Fruit fly (Drosophila melanogaster) whole organism, embryonic: Measurements from ENCODE around the gene Snx6.

ENCODE experiments used
- Abd-B ChIP-seq: fragments of 200-800 bp; sonication (Bioruptor generic); optimal IDR thresholded peaks from 2 replicates; lab custom pipeline; 2018; ENCODE audit warnings: missing biosample characterization, mild to moderate bottlenecking, missing genetic modification characterization, moderate library complexity
- CG10267 ChIP-seq: fragments of 200-800 bp; sonication (Bioruptor generic); optimal IDR thresholded peaks from 2 replicates; lab custom pipeline; 2018; ENCODE audit warnings: missing biosample characterization, mild to moderate bottlenecking, missing genetic modification characterization, moderate library complexity
- CG11398 ChIP-seq: fragments of 200-800 bp; sonication (Bioruptor generic); optimal IDR thresholded peaks from 2 replicates; lab custom pipeline; 2016; ENCODE audit warnings: missing biosample characterization, missing genetic modification characterization
- CG11504 ChIP-seq: fragments of 200-800 bp; sonication (Bioruptor generic); optimal IDR thresholded peaks from 3 replicates; lab custom pipeline; 2019; ENCODE audit warnings: missing biosample characterization, mild to moderate bottlenecking, missing genetic modification characterization, moderate library complexity
- CG12155 ChIP-seq: fragments of 200-800 bp; sonication (Bioruptor generic); optimal IDR thresholded peaks from 3 replicates; lab custom pipeline; 2016; ENCODE audit warnings: missing biosample characterization, missing genetic modification characterization
- CG12769 ChIP-seq: fragments of 200-800 bp; sonication (Bioruptor generic); optimal IDR thresholded peaks from 2 replicates; lab custom pipeline; 2019; ENCODE audit warnings: missing biosample characterization, mild to moderate bottlenecking, missing genetic modification characterization, moderate library complexity
- CG12942 ChIP-seq: fragments of 200-800 bp; sonication (Bioruptor generic); optimal IDR thresholded peaks from 3 replicates; lab custom pipeline; 2016; ENCODE audit warnings: missing biosample characterization, missing genetic modification characterization
- CG14014 ChIP-seq: fragments of 200-800 bp; sonication (Bioruptor generic); IDR thresholded peaks from 2 replicates; pipeline ENCODE4 v1.3.6; 2022; ENCODE audit warnings: missing biosample characterization, missing genetic modification characterization
- CG15269 ChIP-seq: fragments of 200-800 bp; sonication (Bioruptor generic); optimal IDR thresholded peaks from 2 replicates; lab custom pipeline; 2018; ENCODE audit warnings: missing biosample characterization, mild to moderate bottlenecking, missing genetic modification characterization, moderate library complexity
- CG15601 ChIP-seq: fragments of 200-800 bp; sonication (Bioruptor generic); optimal IDR thresholded peaks from 3 replicates; lab custom pipeline; 2019; ENCODE audit warnings: missing biosample characterization, mild to moderate bottlenecking, missing genetic modification characterization, moderate library complexity
- CG16779 ChIP-seq: fragments of 200-800 bp; sonication (Bioruptor generic); IDR thresholded peaks from 2 replicates; pipeline ENCODE4 v1.3.6; 2022; ENCODE audit warnings: missing biosample characterization, missing genetic modification characterization
- CG17829 ChIP-seq: fragments of 200-800 bp; optimal IDR thresholded peaks from 2 replicates; lab custom pipeline; 2019; ENCODE audit warnings: missing biosample characterization, mild to moderate bottlenecking, missing genetic modification characterization, moderate library complexity
- CG2199 ChIP-seq: fragments of 200-800 bp; sonication (Bioruptor generic); IDR thresholded peaks from 3 replicates; pipeline ENCODE4 v1.3.6; 2022; ENCODE audit warnings: missing biosample characterization, missing genetic modification characterization
- CG2678 ChIP-seq: fragments of 200-800 bp; sonication (Bioruptor generic); optimal IDR thresholded peaks from 3 replicates; lab custom pipeline; 2019; ENCODE audit warnings: missing biosample characterization, mild to moderate bottlenecking, missing genetic modification characterization, moderate library complexity
- CG3163 ChIP-seq: fragments of 200-800 bp; sonication (Bioruptor generic); optimal IDR thresholded peaks from 3 replicates; lab custom pipeline; 2016; ENCODE audit warnings: missing biosample characterization, missing genetic modification characterization
- CG3407 ChIP-seq: fragments of 200-800 bp; sonication (Bioruptor generic); optimal IDR thresholded peaks from 2 replicates; lab custom pipeline; 2018; ENCODE audit warnings: missing biosample characterization, mild to moderate bottlenecking, missing genetic modification characterization
- CG6813 ChIP-seq: fragments of 200-800 bp; sonication (Bioruptor generic); optimal IDR thresholded peaks from 2 replicates; lab custom pipeline; 2017; ENCODE audit warnings: missing biosample characterization, missing genetic modification characterization, mild to moderate bottlenecking, moderate library complexity, missing genetic modification reagents
- CG7556 ChIP-seq: fragments of 200-800 bp; sonication (Bioruptor generic); optimal IDR thresholded peaks from 2 replicates; lab custom pipeline; 2017; ENCODE audit warnings: missing biosample characterization, mild to moderate bottlenecking, missing genetic modification characterization
- CG7786 ChIP-seq: fragments of 200-800 bp; sonication (Bioruptor generic); optimal IDR thresholded peaks from 2 replicates; lab custom pipeline; 2016; ENCODE audit warnings: missing biosample characterization, missing genetic modification characterization
- CG7928 ChIP-seq: fragments of 200-800 bp; sonication (Bioruptor generic); optimal IDR thresholded peaks from 2 replicates; lab custom pipeline; 2017; ENCODE audit warnings: missing biosample characterization, mild to moderate bottlenecking, missing genetic modification characterization
- Dbx ChIP-seq: fragments of 200-800 bp; sonication (Bioruptor generic); IDR thresholded peaks from 3 replicates; pipeline ENCODE4 v1.3.6; 2022; ENCODE audit warnings: missing biosample characterization, missing genetic modification characterization
- Doc2 ChIP-seq: fragments of 200-800 bp; sonication (Bioruptor generic); IDR thresholded peaks from 2 replicates; pipeline ENCODE4 v1.3.6; 2022; ENCODE audit warnings: missing biosample characterization, missing genetic modification characterization
- E2f1 ChIP-seq: fragments of 200-800 bp; sonication (Bioruptor generic); IDR thresholded peaks from 2 replicates; pipeline ENCODE4 v1.3.6; 2022; ENCODE audit warnings: missing biosample characterization, missing genetic modification characterization
- Eip74EF ChIP-seq, 2 experiments: fragments of 200-800 bp in 1 of 2; fragments of >200 bp in 1 of 2; sonication (Bioruptor generic) in 1 of 2; optimal IDR thresholded peaks; 2 replicates each; lab custom pipeline; 2017 to 2019; ENCODE audit warnings: missing biosample characterization in 2 of 2, missing genetic modification characterization in 2 of 2, mild to moderate bottlenecking in 1 of 2, moderate library complexity in 1 of 2
- Ets65A ChIP-seq: fragments of 200-800 bp; sonication (Bioruptor generic); peaks from one replicate; lab custom pipeline; 2016; ENCODE audit warnings: missing biosample characterization, missing genetic modification characterization
- Lhr ChIP-seq: fragments of 200-800 bp; sonication (Bioruptor generic); optimal IDR thresholded peaks from 3 replicates; lab custom pipeline; 2017; ENCODE audit warnings: mild to moderate bottlenecking, missing biosample characterization, missing genetic modification reagents, missing genetic modification characterization
- MBD-R2 ChIP-seq: fragments of 200-800 bp; sonication (Bioruptor generic); IDR thresholded peaks from 2 replicates; pipeline ENCODE4 v1.3.6; 2022; ENCODE audit warnings: missing biosample characterization, missing genetic modification characterization
- Nf-YC ChIP-seq: fragments of 200-800 bp; optimal IDR thresholded peaks from 3 replicates; lab custom pipeline; 2019; ENCODE audit warnings: missing biosample characterization, mild to moderate bottlenecking, missing genetic modification characterization, moderate library complexity
- Ravus ChIP-seq: fragments of 200-800 bp; sonication (Bioruptor generic); IDR thresholded peaks from 2 replicates; pipeline ENCODE4 v1.3.6; 2022; ENCODE audit warnings: missing biosample characterization, missing genetic modification characterization
- Side ChIP-seq: fragments of 200-800 bp; sonication (Bioruptor generic); optimal IDR thresholded peaks from 2 replicates; lab custom pipeline; 2016; ENCODE audit warnings: missing biosample characterization, missing genetic modification characterization
- Spps ChIP-seq: fragments of 200-800 bp; sonication (Bioruptor generic); optimal IDR thresholded peaks from 2 replicates; lab custom pipeline; 2018; ENCODE audit warnings: missing biosample characterization, mild to moderate bottlenecking, missing genetic modification characterization
- TFAM ChIP-seq: fragments of 200-800 bp; sonication (Bioruptor generic); optimal IDR thresholded peaks from 2 replicates; lab custom pipeline; 2017; ENCODE audit warnings: missing biosample characterization, missing genetic modification characterization, inconsistent platforms
- Tbp ChIP-seq: fragments of >200 bp; optimal IDR thresholded peaks from 2 replicates; lab custom pipeline; 2018; ENCODE audit warnings: missing biosample characterization, missing genetic modification characterization
- ac ChIP-seq: fragments of 200-800 bp; sonication (Bioruptor generic); optimal IDR thresholded peaks from 3 replicates; lab custom pipeline; 2017; ENCODE audit warnings: missing biosample characterization, mild to moderate bottlenecking, missing genetic modification characterization
- dimm ChIP-seq: fragments of 200-800 bp; sonication (Bioruptor generic); IDR thresholded peaks from 2 replicates; pipeline ENCODE4 v1.3.6; 2022; ENCODE audit warnings: missing biosample characterization, missing genetic modification characterization
- eve ChIP-seq, 2 experiments: fragments of >200 bp; optimal IDR thresholded peaks; 2 replicates each; lab custom pipeline; 2017; ENCODE audit warnings: missing biosample characterization in 2 of 2, missing genetic modification characterization in 2 of 2
- eyg ChIP-seq: fragments of 200-800 bp; sonication (Bioruptor generic); optimal IDR thresholded peaks from 3 replicates; lab custom pipeline; 2016; ENCODE audit warnings: missing biosample characterization, missing genetic modification characterization
- fu2 ChIP-seq: fragments of 200-800 bp; sonication (Bioruptor generic); optimal IDR thresholded peaks from 2 replicates; lab custom pipeline; 2016; ENCODE audit warnings: missing biosample characterization, missing genetic modification characterization
- gcm ChIP-seq: fragments of 200-800 bp; sonication (Bioruptor generic); optimal IDR thresholded peaks from 2 replicates; lab custom pipeline; 2019; ENCODE audit warnings: missing biosample characterization, mild to moderate bottlenecking, missing genetic modification characterization, moderate library complexity
- grau ChIP-seq: fragments of 200-800 bp; optimal IDR thresholded peaks from 3 replicates; lab custom pipeline; 2019; ENCODE audit warnings: missing biosample characterization, mild to moderate bottlenecking, missing genetic modification characterization, moderate library complexity
- h ChIP-seq: fragments of >200 bp; optimal IDR thresholded peaks from 2 replicates; lab custom pipeline; 2017
- kah ChIP-seq: fragments of 200-800 bp; sonication (Bioruptor generic); optimal IDR thresholded peaks from 2 replicates; lab custom pipeline; 2018; ENCODE audit warnings: missing biosample characterization, mild to moderate bottlenecking, missing genetic modification characterization
- kni ChIP-seq: fragments of 200-800 bp; sonication (Bioruptor generic); optimal IDR thresholded peaks from 3 replicates; lab custom pipeline; 2017; ENCODE audit warnings: mild to moderate bottlenecking, missing biosample characterization, missing genetic modification reagents, missing genetic modification characterization
- lab ChIP-seq: fragments of 200-800 bp; sonication (Bioruptor generic); optimal IDR thresholded peaks from 3 replicates; lab custom pipeline; 2017; ENCODE audit warnings: missing biosample characterization, missing genetic modification characterization, mild to moderate bottlenecking, moderate library complexity, missing genetic modification reagents
- p53 ChIP-seq: fragments of 200-800 bp; sonication (Bioruptor generic); optimal IDR thresholded peaks from 2 replicates; lab custom pipeline; 2016; ENCODE audit warnings: missing biosample characterization, missing genetic modification characterization
- sob ChIP-seq: fragments of 200-800 bp; sonication (Bioruptor generic); IDR thresholded peaks from 2 replicates; pipeline ENCODE4 v1.3.6; 2022; ENCODE audit warnings: missing biosample characterization, missing genetic modification characterization
- tio ChIP-seq: fragments of 200-800 bp; sonication (Bioruptor generic); optimal IDR thresholded peaks from 2 replicates; lab custom pipeline; 2017; ENCODE audit warnings: missing biosample characterization, missing genetic modification characterization, inconsistent platforms
- tna ChIP-seq: fragments of 200-800 bp; sonication (Bioruptor generic); IDR thresholded peaks from 2 replicates; pipeline ENCODE4 v1.3.6; 2022; ENCODE audit warnings: missing biosample characterization, missing genetic modification characterization; ENCODE audit not compliant: partially characterized antibody
- wek ChIP-seq: fragments of 200-800 bp; sonication (Bioruptor generic); optimal IDR thresholded peaks from 3 replicates; lab custom pipeline; 2018; ENCODE audit warnings: missing biosample characterization, mild to moderate bottlenecking, missing genetic modification characterization, moderate library complexity
- zen2 ChIP-seq: fragments of 200-800 bp; sonication (Bioruptor generic); IDR thresholded peaks from 3 replicates; pipeline ENCODE4 v1.3.6; 2022; ENCODE audit warnings: missing biosample characterization, missing genetic modification characterization; ENCODE audit not compliant: partially characterized antibody

The Snx6 gene

DNA sequence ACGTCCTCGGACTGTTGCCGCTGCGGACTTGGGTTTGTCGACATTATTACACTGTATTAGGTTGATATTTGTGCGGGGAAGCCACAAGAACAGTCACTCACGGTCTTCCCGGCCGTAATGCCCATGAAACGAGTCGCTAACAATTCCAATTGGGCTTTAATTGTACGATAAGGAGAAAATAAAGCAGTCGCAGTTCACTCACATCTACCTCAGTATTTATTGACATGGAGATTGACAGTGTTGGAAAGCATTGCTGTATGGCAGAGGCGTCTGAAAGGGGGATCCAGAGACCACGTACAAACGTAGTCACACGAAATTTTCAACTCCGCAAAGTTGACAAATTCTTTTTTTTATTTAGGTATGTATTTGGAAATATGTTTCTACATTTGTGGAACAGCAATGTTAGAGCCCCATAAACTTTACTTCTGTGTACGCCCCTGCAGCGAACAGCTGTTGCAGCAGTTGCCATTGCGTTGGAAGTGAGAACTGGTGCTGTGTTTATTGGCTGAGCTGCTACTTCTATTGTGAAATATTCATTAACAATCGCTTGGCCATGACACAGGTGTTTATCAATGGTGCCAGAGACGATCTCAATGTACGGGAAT lies 7.8 kb downstream of the Snx6 start, which contains the start of the genes CG8372 and CG8360 (continued):
- peak; percentile 98 for TF ChIP-seq Abd-B
- peak; percentile 99 for TF ChIP-seq CG2678 (tag; lab: Kevin White, UChicago)
- peak; percentile 100 for TF ChIP-seq Ets65A (GFP tag; lab: Kevin White, UChicago)
- no peak for TF ChIP-seq tna (GFP tag; lab: Robert Waterston, UW)
- peak; percentile 99 for TF ChIP-seq lab
- peak in 1 of 2 experiments; percentile 96 for TF ChIP-seq Eip74EF (GFP tag; optimal IDR thresholded peaks at IDR 0.05; lab: Kevin White, UChicago)
- no peak for TF ChIP-seq h
- TF ChIP-seq Tbp (GFP tag; lab: Kevin White, UChicago): no peak
- peak; percentile 99 for TF ChIP-seq eyg (GFP tag; lab: Kevin White, UChicago)
- TF ChIP-seq CG11504: peak; percentile 96
- TF ChIP-seq CG3163 (GFP tag; lab: Kevin White, UChicago): peak; percentile 94
- peak; percentile 91 for TF ChIP-seq wek (GFP tag; lab: Kevin White, UChicago)
- peak; percentile 98 for TF ChIP-seq Dbx (GFP tag; lab: Robert Waterston, UW)
- TF ChIP-seq CG15601 (tag; lab: Kevin White, UChicago): peak; percentile 97
- peak; percentile 92 for TF ChIP-seq Nf-YC (tag; lab: Kevin White, UChicago)
- peak; percentile 99 for TF ChIP-seq CG7786 (GFP tag; lab: Kevin White, UChicago)
- TF ChIP-seq CG17829 (tag; lab: Kevin White, UChicago): peak; percentile 98
- TF ChIP-seq CG10267 (tag; lab: Kevin White, UChicago): peak; percentile 100
- TF ChIP-seq grau: peak; percentile 97
- peak in 1 of 2 experiments; percentile 46 for TF ChIP-seq eve (GFP tag; optimal IDR thresholded peaks at IDR 0.05; lab: Kevin White, UChicago)
- TF ChIP-seq CG12769: peak; percentile 98
- TF ChIP-seq fu2: peak; percentile 99
- TF ChIP-seq Spps (tag; lab: Kevin White, UChicago): peak; percentile 97
- peak; percentile 99 for TF ChIP-seq sob
- peak; percentile 94 for TF ChIP-seq Doc2 (GFP tag; lab: Robert Waterston, UW)
- peak; percentile 93 for TF ChIP-seq Ravus (GFP tag; lab: Robert Waterston, UW)
- peak; percentile 99 for TF ChIP-seq Side (GFP tag; lab: Kevin White, UChicago)
- TF ChIP-seq dimm: peak; percentile 98
- TF ChIP-seq CG7928 (GFP tag; lab: Kevin White, UChicago): peak; percentile 83
- peak; percentile 99 for TF ChIP-seq CG12942 (GFP tag; lab: Kevin White, UChicago)
- TF ChIP-seq CG14014 (GFP tag; lab: Robert Waterston, UW): peak; percentile 99
- TF ChIP-seq CG7556: peak; percentile 98
- peak; percentile 99 for TF ChIP-seq CG2199 (GFP tag; lab: Robert Waterston, UW)
- TF ChIP-seq Lhr (GFP tag; lab: Kevin White, UChicago): peak; percentile 92
- peak; percentile 93 for TF ChIP-seq kah (GFP tag; lab: Kevin White, UChicago)
- TF ChIP-seq tio: peak; percentile 98
- peak; percentile 98 for TF ChIP-seq CG16779 (GFP tag; lab: Robert Waterston, UW)
- TF ChIP-seq kni (GFP tag; lab: Kevin White, UChicago): peak; percentile 90
- peak; percentile 99 for TF ChIP-seq E2f1
- TF ChIP-seq CG6813: peak; percentile 99
- TF ChIP-seq CG12155 (GFP tag; lab: Kevin White, UChicago): peak; percentile 98
- peak; percentile 99 for TF ChIP-seq CG11398 (GFP tag; lab: Kevin White, UChicago)
- peak; percentile 97 for TF ChIP-seq CG3407 (GFP tag; lab: Kevin White, UChicago)
- peak; percentile 98 for TF ChIP-seq gcm (GFP tag; lab: Kevin White, UChicago)
- TF ChIP-seq TFAM (GFP tag; lab: Kevin White, UChicago): peak; percentile 90
- peak; percentile 100 for TF ChIP-seq MBD-R2 (GFP tag; lab: Robert Waterston, UW)
- peak; percentile 98 for TF ChIP-seq p53 (GFP tag; lab: Kevin White, UChicago)
- peak; percentile 99 for TF ChIP-seq CG15269
- TF ChIP-seq ac (GFP tag; lab: Kevin White, UChicago): peak; percentile 94
- no peak for TF ChIP-seq zen2 (GFP tag; lab: Robert Waterston, UW)
